Worm (Caenorhabditis elegans) whole organism, L1 larva: Measurements from ENCODE around the gene ugt-2.

Experiments used
- C16A3.4 ChIP-seq: fragments of 150-350 bp; optimal IDR thresholded peaks from 2 replicates; lab custom pipeline; 2014; ENCODE audit warnings: missing biosample characterization, missing genetic modification characterization
- C34B4.2 ChIP-seq: sonication (generic microtip); optimal IDR thresholded peaks from 2 replicates; lab custom pipeline; 2017; ENCODE audit warnings: mild to moderate bottlenecking, missing genetic modification characterization, missing compliant biosample characterization
- F16B12.6 ChIP-seq: fragments of 150-350 bp; optimal IDR thresholded peaks from 2 replicates; lab custom pipeline; 2014; ENCODE audit warnings: missing biosample characterization, missing genetic modification characterization
- aha-1 ChIP-seq: fragments of 150-350 bp; optimal IDR thresholded peaks from 2 replicates; lab custom pipeline; 2014; ENCODE audit warnings: missing biosample characterization, missing genetic modification characterization
- blmp-1 ChIP-seq: fragments of 150-350 bp; optimal IDR thresholded peaks from 2 replicates; lab custom pipeline; 2014; ENCODE audit warnings: missing biosample characterization, missing genetic modification characterization
- ceh-63 ChIP-seq: fragments of 200-800 bp; sonication (Bioruptor generic); optimal IDR thresholded peaks from 2 replicates; lab custom pipeline; 2018; ENCODE audit warnings: mild to moderate bottlenecking, missing genetic modification characterization, missing compliant biosample characterization
- ceh-8 ChIP-seq: fragments of 200-800 bp; sonication (Bioruptor generic); optimal IDR thresholded peaks from 2 replicates; lab custom pipeline; 2018; ENCODE audit warnings: mild to moderate bottlenecking, missing genetic modification characterization, moderate library complexity, missing compliant biosample characterization
- ceh-88 ChIP-seq: fragments of 200-800 bp; sonication (Bioruptor generic); IDR thresholded peaks from 2 replicates; pipeline ENCODE4 v1.3.6; 2022; ENCODE audit warnings: missing genetic modification characterization, missing compliant biosample characterization
- ceh-90 ChIP-seq: sonication (generic microtip); optimal IDR thresholded peaks from 2 replicates; lab custom pipeline; 2016; ENCODE audit warnings: missing genetic modification characterization, missing compliant biosample characterization
- dpl-1 ChIP-seq, 3 experiments: fragments of 150-350 bp in 2 of 3; sonication (generic microtip) in 1 of 3; optimal IDR thresholded peaks; 2 replicates each; lab custom pipeline; 2014 to 2017; ENCODE audit warnings: missing biosample characterization in 3 of 3, missing genetic modification characterization in 3 of 3, missing genetic modification reagents in 3 of 3
- efl-1 ChIP-seq, 4 experiments: fragments of 150-350 bp; optimal IDR thresholded peaks in 3 of 4; peaks in 1 of 4; 1 replicate in 1 of 4; 2 replicates in 3 of 4; lab custom pipeline; 2014; ENCODE audit warnings: missing biosample characterization in 2 of 4, missing genetic modification characterization in 2 of 4, missing genetic modification reagents in 2 of 4
- egl-13 ChIP-seq: sonication (generic microtip); optimal IDR thresholded peaks from 2 replicates; lab custom pipeline; 2016; ENCODE audit warnings: missing genotype, missing genetic modification reagents, missing genetic modification characterization, missing compliant biosample characterization
- ets-5 ChIP-seq: fragments of 200-800 bp; sonication (Bioruptor generic); IDR thresholded peaks from 2 replicates; pipeline ENCODE4 v1.3.6; 2022; ENCODE audit warnings: missing genetic modification characterization, missing compliant biosample characterization
- fkh-10 ChIP-seq: sonication (generic microtip); optimal IDR thresholded peaks from 2 replicates; lab custom pipeline; 2017; ENCODE audit warnings: missing biosample characterization, missing genetic modification reagents, missing genetic modification characterization
- fkh-8 ChIP-seq: sonication (generic microtip); optimal IDR thresholded peaks from 2 replicates; lab custom pipeline; 2016; ENCODE audit warnings: mild to moderate bottlenecking, missing genetic modification characterization, missing compliant biosample characterization
- fos-1 ChIP-seq: fragments of 150-350 bp; optimal IDR thresholded peaks from 2 replicates; lab custom pipeline; 2014; ENCODE audit warnings: missing biosample characterization, missing genetic modification characterization
- grh-1 ChIP-seq: fragments of 200-800 bp; sonication (Bioruptor generic); IDR thresholded peaks from 2 replicates; pipeline ENCODE4 v1.3.6; 2022; ENCODE audit warnings: missing genetic modification reagents, missing genetic modification characterization, missing compliant biosample characterization
- hlh-17 ChIP-seq: fragments of 200-800 bp; sonication (Bioruptor generic); optimal IDR thresholded peaks from 2 replicates; lab custom pipeline; 2018; ENCODE audit warnings: missing genetic modification characterization, mild to moderate bottlenecking, missing compliant biosample characterization, moderate library complexity, borderline replicate concordance
- hlh-4 ChIP-seq: sonication (generic microtip); optimal IDR thresholded peaks from 2 replicates; lab custom pipeline; 2016; ENCODE audit warnings: mild to moderate bottlenecking, missing genetic modification characterization, missing compliant biosample characterization
- irx-1 ChIP-seq: sonication (generic microtip); optimal IDR thresholded peaks from 2 replicates; lab custom pipeline; 2016; ENCODE audit warnings: missing genetic modification characterization, missing compliant biosample characterization
- isw-1 ChIP-seq: fragments of 200-800 bp; sonication (Bioruptor generic); IDR thresholded peaks from 2 replicates; pipeline ENCODE4 v1.3.6; 2022; ENCODE audit warnings: missing genetic modification characterization, missing compliant biosample characterization
- lin-13 ChIP-seq: fragments of 150-350 bp; optimal IDR thresholded peaks from 2 replicates; lab custom pipeline; 2014; ENCODE audit warnings: missing biosample characterization, missing genetic modification reagents, missing genetic modification characterization
- lin-35 ChIP-seq, 2 experiments: fragments of 150-350 bp; optimal IDR thresholded peaks; 2 replicates each; lab custom pipeline; 2014; ENCODE audit warnings: missing biosample characterization in 2 of 2, missing genetic modification characterization in 2 of 2, missing genetic modification reagents in 2 of 2
- lin-39 ChIP-seq: fragments of 150-350 bp; optimal IDR thresholded peaks from 2 replicates; lab custom pipeline; 2014; ENCODE audit warnings: missing biosample characterization, missing genetic modification reagents, missing genetic modification characterization
- lir-3 ChIP-seq: sonication (generic microtip); optimal IDR thresholded peaks from 2 replicates; lab custom pipeline; 2016; ENCODE audit warnings: mild to moderate bottlenecking, missing genetic modification characterization, moderate library complexity, missing compliant biosample characterization; ENCODE audit not compliant: poor library complexity
- mab-9 ChIP-seq: fragments of 200-800 bp; sonication (Bioruptor generic); IDR thresholded peaks from 2 replicates; pipeline ENCODE4 v1.3.6; 2022; ENCODE audit warnings: missing genetic modification reagents, missing genetic modification characterization, missing compliant biosample characterization
- mef-2 ChIP-seq: fragments of 150-350 bp; optimal IDR thresholded peaks from 2 replicates; lab custom pipeline; 2014; ENCODE audit warnings: missing biosample characterization, missing genetic modification characterization
- mep-1 ChIP-seq: fragments of 150-350 bp; optimal IDR thresholded peaks from 2 replicates; lab custom pipeline; 2014; ENCODE audit warnings: missing biosample characterization, missing genetic modification characterization
- nhr-19 ChIP-seq: fragments of 200-800 bp; sonication (Bioruptor generic); conservative IDR thresholded peaks from 2 replicates; pipeline ENCODE4 v1.3.6; 2022; ENCODE audit warnings: missing genetic modification characterization, missing compliant biosample characterization
- nhr-20 ChIP-seq: sonication (generic microtip); optimal IDR thresholded peaks from 2 replicates; lab custom pipeline; 2016; ENCODE audit warnings: mild to moderate bottlenecking, missing genetic modification characterization, missing compliant biosample characterization
- nhr-28 ChIP-seq: fragments of 150-350 bp; optimal IDR thresholded peaks from 2 replicates; lab custom pipeline; 2014; ENCODE audit warnings: missing biosample characterization, missing genetic modification characterization
- nhr-71 ChIP-seq: sonication (generic microtip); optimal IDR thresholded peaks from 2 replicates; lab custom pipeline; 2016; ENCODE audit warnings: mild to moderate bottlenecking, missing genetic modification characterization, moderate library complexity, missing compliant biosample characterization
- nhr-77 ChIP-seq: fragments of 150-350 bp; optimal IDR thresholded peaks from 2 replicates; lab custom pipeline; 2014; ENCODE audit warnings: missing biosample characterization, missing genetic modification characterization
- nhr-84 ChIP-seq: sonication (generic microtip); optimal IDR thresholded peaks from 2 replicates; lab custom pipeline; 2017; ENCODE audit warnings: missing biosample characterization, missing genetic modification characterization
- nhr-85 ChIP-seq: sonication (generic microtip); peaks from one replicate; lab custom pipeline; 2016; ENCODE audit warnings: missing genetic modification characterization, inconsistent platforms, missing compliant biosample characterization
- nhr-90 ChIP-seq: sonication (generic microtip); optimal IDR thresholded peaks from 2 replicates; lab custom pipeline; 2016; ENCODE audit warnings: mild to moderate bottlenecking, missing genetic modification characterization, missing compliant biosample characterization; ENCODE audit not compliant: poor library complexity
- pag-3 ChIP-seq: sonication (generic microtip); optimal IDR thresholded peaks from 2 replicates; lab custom pipeline; 2017; ENCODE audit warnings: missing genetic modification characterization, mild to moderate bottlenecking, missing compliant biosample characterization, antibody characterized with exemption, borderline replicate concordance; ENCODE audit not compliant: insufficient read depth
- pqm-1 ChIP-seq: sonication (generic microtip); optimal IDR thresholded peaks from 3 replicates; lab custom pipeline; 2017; ENCODE audit warnings: missing biosample characterization, missing genetic modification characterization
- rnt-1 ChIP-seq: sonication (generic microtip); optimal IDR thresholded peaks from 2 replicates; lab custom pipeline; 2016; ENCODE audit warnings: mild to moderate bottlenecking, missing genetic modification characterization, moderate library complexity, missing compliant biosample characterization
- skn-1 ChIP-seq: fragments of 150-350 bp; optimal IDR thresholded peaks from 2 replicates; lab custom pipeline; 2014; ENCODE audit warnings: missing biosample characterization, missing genetic modification characterization
- snpc-4 ChIP-seq: fragments of 150-350 bp; optimal IDR thresholded peaks from 2 replicates; lab custom pipeline; 2014; ENCODE audit warnings: missing biosample characterization, missing genetic modification characterization
- snu-23 ChIP-seq: sonication (generic microtip); optimal IDR thresholded peaks from 2 replicates; lab custom pipeline; 2016; ENCODE audit warnings: missing genetic modification characterization, missing compliant biosample characterization
- sox-4 ChIP-seq: sonication (generic microtip); optimal IDR thresholded peaks from 2 replicates; lab custom pipeline; 2016; ENCODE audit warnings: missing genetic modification characterization, missing compliant biosample characterization
- sup-37 ChIP-seq: fragments of 200-800 bp; sonication (Bioruptor generic); optimal IDR thresholded peaks from 2 replicates; lab custom pipeline; 2018; ENCODE audit warnings: mild to moderate bottlenecking, missing genetic modification characterization, missing compliant biosample characterization
- swsn-7 ChIP-seq: sonication (generic microtip); optimal IDR thresholded peaks from 2 replicates; lab custom pipeline; 2016; ENCODE audit warnings: missing genetic modification characterization, missing compliant biosample characterization
- tlp-1 ChIP-seq: fragments of 150-350 bp; optimal IDR thresholded peaks from 2 replicates; lab custom pipeline; 2014; ENCODE audit warnings: missing biosample characterization, missing genetic modification characterization
- unc-130 ChIP-seq: fragments of 150-350 bp; optimal IDR thresholded peaks from 2 replicates; lab custom pipeline; 2017; ENCODE audit warnings: missing biosample characterization, missing genetic modification characterization, inconsistent platforms
- unc-30 ChIP-seq: sonication (generic microtip); optimal IDR thresholded peaks from 2 replicates; lab custom pipeline; 2017; ENCODE audit warnings: missing biosample characterization, missing genetic modification characterization
- vab-15 ChIP-seq: sonication (generic microtip); optimal IDR thresholded peaks from 2 replicates; lab custom pipeline; 2017; ENCODE audit warnings: missing genotype, mild to moderate bottlenecking, missing genetic modification characterization, missing compliant biosample characterization
- zag-1 ChIP-seq: fragments of 150-350 bp; optimal IDR thresholded peaks from 2 replicates; lab custom pipeline; 2014; ENCODE audit warnings: missing biosample characterization, missing genetic modification characterization
- zip-4 ChIP-seq: fragments of 200-800 bp; sonication (Bioruptor generic); optimal IDR thresholded peaks from 2 replicates; lab custom pipeline; 2018; ENCODE audit warnings: mild to moderate bottlenecking, missing genetic modification characterization, moderate library complexity, missing compliant biosample characterization
- ztf-4 ChIP-seq: fragments of 150-350 bp; optimal IDR thresholded peaks from 2 replicates; lab custom pipeline; 2014; ENCODE audit warnings: missing biosample characterization, missing genetic modification characterization

Gene ugt-2

ce11 chrV:10361830-10362397, 36.7 kb upstream of the ugt-2 start, which contains the start of gene cash-1 (continued):
- TF ChIP-seq vab-15 (tag; lab: Kevin White, UChicago) (peak; percentile 46), dpl-1 (GFP tag; optimal IDR thresholded peaks at IDR 0.05; lab: Kevin White, UChicago) (peak; percentile 80 to 89 (median 83)), snpc-4 (tag; lab: Kevin White, UChicago) (peak; percentile 55), C16A3.4 (peak; percentile 38), pag-3 (tag; lab: Kevin White, UChicago) (no peak), nhr-90 (peak; percentile 60), isw-1 (GFP tag; lab: Robert Waterston, UW) (peak; percentile 67), snu-23 (GFP tag; lab: Kevin White, UChicago) (peak; percentile 72), sup-37 (no peak), swsn-7 (tag; lab: Kevin White, UChicago) (peak; percentile 61), unc-130 (tag; lab: Kevin White, UChicago) (peak; percentile 68), nhr-20 (tag; lab: Kevin White, UChicago) (peak; percentile 73), nhr-28 (tag; lab: Kevin White, UChicago) (no peak), sox-4 (tag; lab: Kevin White, UChicago) (no peak), skn-1 (peak; percentile 77), mab-9 (no peak), F16B12.6 (peak; percentile 10), nhr-77 (peak; percentile 39), hlh-17 (GFP tag; lab: Kevin White, UChicago) (no peak), pqm-1 (tag; lab: Kevin White, UChicago) (no peak), zag-1 (no peak), ceh-90 (tag; lab: Kevin White, UChicago) (no peak), ceh-63 (GFP tag; lab: Kevin White, UChicago) (no peak), lin-13 (GFP tag; lab: Kevin White, UChicago) (peak; percentile 52), C34B4.2 (no peak), lin-39 (tag; lab: Kevin White, UChicago) (no peak), hlh-4 (tag; lab: Kevin White, UChicago) (no peak), tlp-1 (tag; lab: Kevin White, UChicago) (no peak), egl-13 (tag; lab: Kevin White, UChicago) (peak; percentile 22), blmp-1 (peak; percentile 74), rnt-1 (tag; lab: Kevin White, UChicago) (peak; percentile 68), nhr-71 (tag; lab: Kevin White, UChicago) (peak; percentile 82), unc-30 (tag; lab: Kevin White, UChicago) (no peak), irx-1 (no peak), fkh-8 (tag; lab: Kevin White, UChicago) (peak; percentile 71), aha-1 (no peak), lir-3 (tag; lab: Kevin White, UChicago) (peak; percentile 31), ztf-4 (tag; lab: Kevin White, UChicago) (no peak), grh-1 (GFP tag; lab: Robert Waterston, UW) (no peak), mep-1 (tag; lab: Kevin White, UChicago) (peak; percentile 71), ceh-8 (GFP tag; lab: Kevin White, UChicago) (peak; percentile 47), nhr-19 (GFP tag; lab: Robert Waterston, UW) (peak; percentile 58), lin-35 (GFP tag; optimal IDR thresholded peaks at IDR 0.05; lab: Kevin White, UChicago) (peak; percentile 88 to 95), zip-4 (GFP tag; lab: Kevin White, UChicago) (no peak), ets-5 (GFP tag; lab: Robert Waterston, UW) (no peak), mef-2 (tag; lab: Kevin White, UChicago) (no peak), efl-1 (optimal IDR thresholded peaks at IDR 0.05; lab: Kevin White, UChicago) (peak; percentile 72 to 84), efl-1 (GFP tag; optimal IDR thresholded peaks at IDR 0.05 in 1 of 2; lab: Kevin White, UChicago) (peak; percentile 87 to 98), nhr-85 (tag; lab: Kevin White, UChicago) (peak; percentile 42), fkh-10 (peak; percentile 36), fos-1 (no peak), nhr-84 (tag; lab: Kevin White, UChicago) (no peak), ceh-88 (GFP tag; lab: Robert Waterston, UW) (no peak; the same call in 1 of the 2 replicates)
